Worm (Caenorhabditis elegans) whole organism, mixed stage, embryonic: Measurements from ENCODE around the gene msp-19.
"Not testable (repeated sequence)": the region's sequence is repeated elsewhere in the genome, so short reads cannot be mapped to it uniquely, and the experiment has no call there.

Source experiments
- M03D4.4 ChIP-seq: sonication (generic microtip); optimal IDR thresholded peaks from 2 replicates; lab custom pipeline; 2017; ENCODE audit warnings: mild to moderate bottlenecking, missing genetic modification characterization, missing compliant biosample characterization
- bed-3 ChIP-seq: fragments of 200-800 bp; sonication (Bioruptor generic); optimal IDR thresholded peaks from 3 replicates; lab custom pipeline; 2018; ENCODE audit warnings: mild to moderate bottlenecking, missing genetic modification characterization, moderate library complexity, missing compliant biosample characterization
- blmp-1 ChIP-seq: fragments of 150-350 bp; optimal IDR thresholded peaks from 2 replicates; lab custom pipeline; 2014; ENCODE audit warnings: missing biosample characterization, missing genetic modification characterization
- ceh-39 ChIP-seq: fragments of 150-350 bp; optimal IDR thresholded peaks from 2 replicates; lab custom pipeline; 2014; ENCODE audit warnings: missing biosample characterization, missing genetic modification characterization
- ceh-83 ChIP-seq: fragments of 200-800 bp; sonication (Bioruptor generic); optimal IDR thresholded peaks from 2 replicates; lab custom pipeline; 2018; ENCODE audit warnings: mild to moderate bottlenecking, missing genetic modification characterization, missing compliant biosample characterization
- drap-1 ChIP-seq: fragments of 200-800 bp; sonication (Bioruptor generic); optimal IDR thresholded peaks from 3 replicates; lab custom pipeline; 2018; ENCODE audit warnings: mild to moderate bottlenecking, missing genetic modification characterization, missing compliant biosample characterization
- elt-1 ChIP-seq: sonication (generic microtip); optimal IDR thresholded peaks from 2 replicates; lab custom pipeline; 2017; ENCODE audit warnings: missing genetic modification characterization, mild to moderate bottlenecking, missing compliant biosample characterization, antibody characterized with exemption, moderate library complexity, borderline replicate concordance; ENCODE audit not compliant: insufficient read depth
- elt-3 ChIP-seq: fragments of 150-350 bp; optimal IDR thresholded peaks from 2 replicates; lab custom pipeline; 2014; ENCODE audit warnings: missing biosample characterization, missing genetic modification characterization
- flh-1 ChIP-seq: fragments of 200-800 bp; sonication (Bioruptor generic); optimal IDR thresholded peaks from 2 replicates; lab custom pipeline; 2018; ENCODE audit warnings: mild to moderate bottlenecking, missing genetic modification characterization, moderate library complexity, missing compliant biosample characterization
- ham-2 ChIP-seq: fragments of 200-800 bp; sonication (Bioruptor generic); optimal IDR thresholded peaks from 2 replicates; lab custom pipeline; 2018; ENCODE audit warnings: mild to moderate bottlenecking, missing genetic modification characterization, missing compliant biosample characterization
- hlh-1 ChIP-seq: fragments of 150-350 bp; optimal IDR thresholded peaks from 2 replicates; lab custom pipeline; 2014; ENCODE audit warnings: missing biosample characterization, missing genetic modification reagents, missing genetic modification characterization
- lin-13 ChIP-seq: fragments of 150-350 bp; optimal IDR thresholded peaks from 2 replicates; lab custom pipeline; 2014; ENCODE audit warnings: missing biosample characterization, missing genetic modification characterization
- lin-32 ChIP-seq: fragments of 200-800 bp; sonication (Bioruptor generic); optimal IDR thresholded peaks from 2 replicates; lab custom pipeline; 2018; ENCODE audit warnings: mild to moderate bottlenecking, missing genetic modification characterization, missing compliant biosample characterization
- lsy-2 ChIP-seq: fragments of 150-350 bp; optimal IDR thresholded peaks from 2 replicates; lab custom pipeline; 2014; ENCODE audit warnings: missing biosample characterization, missing genetic modification characterization
- mab-5 ChIP-seq: fragments of 150-350 bp; optimal IDR thresholded peaks from 2 replicates; lab custom pipeline; 2014; ENCODE audit warnings: missing biosample characterization, missing genetic modification characterization
- mep-1 ChIP-seq: fragments of 150-350 bp; optimal IDR thresholded peaks from 2 replicates; lab custom pipeline; 2017; ENCODE audit warnings: missing biosample characterization, missing genetic modification reagents, missing genetic modification characterization, inconsistent platforms
- mls-2 ChIP-seq: sonication (generic microtip); optimal IDR thresholded peaks from 2 replicates; lab custom pipeline; 2016; ENCODE audit warnings: mild to moderate bottlenecking, missing genetic modification characterization, moderate library complexity, missing compliant biosample characterization
- nhr-12 ChIP-seq: fragments of 150-350 bp; optimal IDR thresholded peaks from 2 replicates; lab custom pipeline; 2014; ENCODE audit warnings: missing biosample characterization, missing genetic modification characterization
- nhr-2 ChIP-seq: fragments of 150-350 bp; optimal IDR thresholded peaks from 2 replicates; lab custom pipeline; 2014; ENCODE audit warnings: missing biosample characterization, missing genetic modification characterization
- nhr-237 ChIP-seq: fragments of 150-350 bp; optimal IDR thresholded peaks from 2 replicates; lab custom pipeline; 2014; ENCODE audit warnings: missing biosample characterization, missing genetic modification characterization
- nhr-28 ChIP-seq: fragments of 150-350 bp; optimal IDR thresholded peaks from 2 replicates; lab custom pipeline; 2014; ENCODE audit warnings: missing biosample characterization, missing genetic modification characterization
- nhr-76 ChIP-seq: sonication (generic microtip); optimal IDR thresholded peaks from 2 replicates; lab custom pipeline; 2017; ENCODE audit warnings: missing biosample characterization, missing genetic modification characterization
- sem-2 ChIP-seq: fragments of 200-800 bp; sonication (Bioruptor generic); optimal IDR thresholded peaks from 2 replicates; lab custom pipeline; 2018; ENCODE audit warnings: mild to moderate bottlenecking, missing genetic modification characterization, missing compliant biosample characterization
- snpc-4 ChIP-seq: fragments of 150-350 bp; optimal IDR thresholded peaks from 2 replicates; lab custom pipeline; 2014; ENCODE audit warnings: missing biosample characterization, missing genetic modification characterization
- sptf-1 ChIP-seq: sonication (generic microtip); optimal IDR thresholded peaks from 2 replicates; lab custom pipeline; 2017; ENCODE audit warnings: mild to moderate bottlenecking, missing genetic modification characterization, moderate library complexity, missing compliant biosample characterization
- tbx-8 ChIP-seq: fragments of 200-800 bp; sonication (Bioruptor generic); optimal IDR thresholded peaks from 2 replicates; lab custom pipeline; 2018; ENCODE audit warnings: mild to moderate bottlenecking, missing genetic modification characterization, moderate library complexity, missing compliant biosample characterization
- unc-120 ChIP-seq: sonication (generic microtip); optimal IDR thresholded peaks from 2 replicates; lab custom pipeline; 2017; ENCODE audit warnings: missing genetic modification characterization, missing compliant biosample characterization; ENCODE audit not compliant: poor library complexity, severe bottlenecking
- unc-39 ChIP-seq: fragments of 150-350 bp; optimal IDR thresholded peaks from 2 replicates; lab custom pipeline; 2014; ENCODE audit warnings: missing biosample characterization, missing genetic modification characterization
- unc-62 ChIP-seq: fragments of 150-350 bp; optimal IDR thresholded peaks from 2 replicates; lab custom pipeline; 2014; ENCODE audit warnings: missing biosample characterization, missing genetic modification reagents, missing genetic modification characterization
- zip-8 ChIP-seq: fragments of 150-350 bp; optimal IDR thresholded peaks from 2 replicates; lab custom pipeline; 2014; ENCODE audit warnings: missing biosample characterization, missing genetic modification characterization
- ztf-11 ChIP-seq: fragments of 150-350 bp; optimal IDR thresholded peaks from 2 replicates; lab custom pipeline; 2014; ENCODE audit warnings: missing biosample characterization, missing genetic modification characterization

The msp-19 gene

ce11 chrIV:5290547-5290946, 30.2 kb downstream of the msp-19 start, which contains the start of gene nlp-47:
Gene nlp-47, plus strand, starts transcription at chrIV:5290847.
- TF ChIP-seq drap-1 (GFP tag; lab: Kevin White, UChicago) (no peak), tbx-8 (GFP tag; lab: Kevin White, UChicago) (no peak), mab-5 (tag; lab: Kevin White, UChicago) (no peak), elt-3 (tag; lab: Kevin White, UChicago) (no peak), snpc-4 (tag; lab: Kevin White, UChicago) (no peak), ham-2 (GFP tag; lab: Kevin White, UChicago) (no peak), ztf-11 (tag; lab: Kevin White, UChicago) (no peak), M03D4.4 (tag; lab: Kevin White, UChicago) (no peak), sem-2 (GFP tag; lab: Kevin White, UChicago) (no peak), mep-1 (tag; lab: Kevin White, UChicago) (no peak), blmp-1 (no peak), flh-1 (GFP tag; lab: Kevin White, UChicago) (no peak), ceh-39 (tag; lab: Kevin White, UChicago) (no peak), lin-13 (no peak), bed-3 (GFP tag; lab: Kevin White, UChicago) (no peak), hlh-1 (tag; lab: Kevin White, UChicago) (no peak), elt-1 (tag; lab: Kevin White, UChicago) (no peak)

ce11 chrIV:5291207-5291606, 30.8 kb downstream of the msp-19 start:
- TF ChIP-seq elt-3 (tag; lab: Kevin White, UChicago) = no peak
- no peak for TF ChIP-seq blmp-1
- TF ChIP-seq ham-2 (GFP tag; lab: Kevin White, UChicago) = no peak
- TF ChIP-seq nhr-76 (tag; lab: Kevin White, UChicago) = no peak
- no peak for TF ChIP-seq zip-8 (tag; lab: Kevin White, UChicago)
- no peak for TF ChIP-seq flh-1 (GFP tag; lab: Kevin White, UChicago)
- no peak for TF ChIP-seq nhr-2 (tag; lab: Kevin White, UChicago)
- TF ChIP-seq elt-1 (tag; lab: Kevin White, UChicago) = no peak
- TF ChIP-seq snpc-4 (tag; lab: Kevin White, UChicago) = no peak
- TF ChIP-seq mls-2 (tag; lab: Kevin White, UChicago) = no peak
- TF ChIP-seq lin-32 (GFP tag; lab: Kevin White, UChicago) = no peak
- no peak for TF ChIP-seq ceh-83
- no peak for TF ChIP-seq ceh-39 (tag; lab: Kevin White, UChicago)
- TF ChIP-seq mab-5 (tag; lab: Kevin White, UChicago) = no peak
- TF ChIP-seq lsy-2 = no peak
- no peak for TF ChIP-seq nhr-12 (tag; lab: Kevin White, UChicago)
- TF ChIP-seq M03D4.4 (tag; lab: Kevin White, UChicago) = no peak
- TF ChIP-seq sem-2 (GFP tag; lab: Kevin White, UChicago) = no peak
- TF ChIP-seq nhr-28 (tag; lab: Kevin White, UChicago) = no peak
- no peak for TF ChIP-seq mep-1 (tag; lab: Kevin White, UChicago)

- TF ChIP-seq snpc-4 (tag; lab: Kevin White, UChicago) (no peak), blmp-1 (no peak), unc-62 (GFP tag; lab: Kevin White, UChicago) (no peak), ceh-39 (tag; lab: Kevin White, UChicago) (no peak), nhr-12 (tag; lab: Kevin White, UChicago) (no peak), nhr-28 (tag; lab: Kevin White, UChicago) (no peak), mls-2 (tag; lab: Kevin White, UChicago) (no peak), mep-1 (tag; lab: Kevin White, UChicago) (no peak), lsy-2 (no peak), nhr-237 (tag; lab: Kevin White, UChicago) (no peak), ztf-11 (tag; lab: Kevin White, UChicago) (no peak), elt-3 (tag; lab: Kevin White, UChicago) (no peak), ham-2 (GFP tag; lab: Kevin White, UChicago) (no peak), lin-13 (no peak), tbx-8 (GFP tag; lab: Kevin White, UChicago) (no peak), unc-120 (no peak), unc-39 (tag; lab: Kevin White, UChicago) (no peak), drap-1 (GFP tag; lab: Kevin White, UChicago) (no peak), zip-8 (tag; lab: Kevin White, UChicago) (no peak)
Measured at ce11 chrIV:5294467-5294866, 34.1 kb downstream of the msp-19 start.

- TF ChIP-seq drap-1 (GFP tag; lab: Kevin White, UChicago); flh-1 (GFP tag; lab: Kevin White, UChicago); sptf-1 (tag; lab: Kevin White, UChicago): not testable (repeated sequence)
- TF ChIP-seq, all 35 proteins: peak for 0; not testable (repeated sequence) for 35
Measured at ce11 chrIV:5295240-5295639, 34.9 kb downstream of the msp-19 start, which contains the start of gene msp-51. Gene msp-51, minus strand, starts transcription at chrIV:5295340.
